Fruit fly (Drosophila melanogaster) whole organism, embryonic: ENCODE results near the gene Rab30.

Source experiments
- CG10209 ChIP-seq: fragments of 200-800 bp; sonication (Bioruptor generic); optimal IDR thresholded peaks from 3 replicates; lab custom pipeline; 2017; ENCODE audit warnings: missing biosample characterization, mild to moderate bottlenecking, missing genetic modification characterization, missing genetic modification reagents
- CG10959 ChIP-seq: fragments of 200-800 bp; sonication (Bioruptor generic); IDR thresholded peaks from 2 replicates; pipeline ENCODE4 v1.3.6; 2022; ENCODE audit warnings: missing biosample characterization, missing genetic modification characterization
- CG11696 ChIP-seq: fragments of 200-800 bp; sonication (Bioruptor generic); IDR thresholded peaks from 2 replicates; pipeline ENCODE4 v1.3.6; 2022; ENCODE audit warnings: missing biosample characterization, missing genetic modification characterization
- CG12391 ChIP-seq: fragments of 200-800 bp; sonication (Bioruptor generic); optimal IDR thresholded peaks from 3 replicates; lab custom pipeline; 2018; ENCODE audit warnings: missing biosample characterization, mild to moderate bottlenecking, missing genetic modification characterization, moderate library complexity
- CG13424 ChIP-seq: fragments of 200-800 bp; sonication (Bioruptor generic); optimal IDR thresholded peaks from 2 replicates; lab custom pipeline; 2019; ENCODE audit warnings: missing biosample characterization, mild to moderate bottlenecking, missing genetic modification characterization, moderate library complexity
- CG14050 ChIP-seq: fragments of 200-800 bp; sonication (Bioruptor generic); IDR thresholded peaks from 3 replicates; pipeline ENCODE4 v1.3.6; 2022; ENCODE audit warnings: missing biosample characterization, missing genetic modification characterization
- CG14667 ChIP-seq: fragments of 200-800 bp; sonication (Bioruptor generic); IDR thresholded peaks from 2 replicates; pipeline ENCODE4 v1.3.6; 2022; ENCODE audit warnings: missing biosample characterization, missing genetic modification characterization
- CG1603 ChIP-seq: fragments of 200-800 bp; sonication (Bioruptor generic); optimal IDR thresholded peaks from 2 replicates; lab custom pipeline; 2019; ENCODE audit warnings: missing biosample characterization, mild to moderate bottlenecking, missing genetic modification characterization, moderate library complexity
- CG17328 ChIP-seq: fragments of 200-800 bp; sonication (Bioruptor generic); IDR thresholded peaks from 2 replicates; pipeline ENCODE4 v1.3.6; 2022; ENCODE audit warnings: missing biosample characterization, missing genetic modification characterization
- CG17361 ChIP-seq: fragments of 200-800 bp; sonication (Bioruptor generic); IDR thresholded peaks from 3 replicates; pipeline ENCODE4 v1.3.6; 2022; ENCODE audit warnings: missing biosample characterization, missing genetic modification characterization
- CG4707 ChIP-seq: fragments of 200-800 bp; sonication (Bioruptor generic); optimal IDR thresholded peaks from 2 replicates; lab custom pipeline; 2018; ENCODE audit warnings: missing biosample characterization, mild to moderate bottlenecking, missing genetic modification characterization, moderate library complexity
- CG6689 ChIP-seq: fragments of 200-800 bp; sonication (Bioruptor generic); IDR thresholded peaks from 2 replicates; pipeline ENCODE4 v1.3.6; 2022; ENCODE audit warnings: missing biosample characterization, missing genetic modification characterization
- CG6813 ChIP-seq: fragments of 200-800 bp; sonication (Bioruptor generic); optimal IDR thresholded peaks from 2 replicates; lab custom pipeline; 2017; ENCODE audit warnings: missing biosample characterization, missing genetic modification characterization, mild to moderate bottlenecking, moderate library complexity, missing genetic modification reagents
- CG7928 ChIP-seq: fragments of 200-800 bp; sonication (Bioruptor generic); optimal IDR thresholded peaks from 2 replicates; lab custom pipeline; 2017; ENCODE audit warnings: missing biosample characterization, mild to moderate bottlenecking, missing genetic modification characterization
- CG8388 ChIP-seq: fragments of 200-800 bp; sonication (Bioruptor generic); optimal IDR thresholded peaks from 2 replicates; lab custom pipeline; 2019; ENCODE audit warnings: missing biosample characterization, mild to moderate bottlenecking, missing genetic modification characterization, moderate library complexity
- Chrac-16 ChIP-seq: fragments of 200-800 bp; sonication (Bioruptor generic); optimal IDR thresholded peaks from 3 replicates; lab custom pipeline; 2016; ENCODE audit warnings: missing biosample characterization, missing genetic modification characterization
- Deaf1 ChIP-seq: fragments of 200-800 bp; optimal IDR thresholded peaks from 3 replicates; lab custom pipeline; 2019; ENCODE audit warnings: missing biosample characterization, mild to moderate bottlenecking, missing genetic modification characterization, moderate library complexity
- E2f1 ChIP-seq: fragments of 200-800 bp; sonication (Bioruptor generic); IDR thresholded peaks from 2 replicates; pipeline ENCODE4 v1.3.6; 2022; ENCODE audit warnings: missing biosample characterization, missing genetic modification characterization
- Fer2 ChIP-seq: fragments of 200-800 bp; sonication (Bioruptor generic); optimal IDR thresholded peaks from 2 replicates; lab custom pipeline; 2018; ENCODE audit warnings: missing biosample characterization, mild to moderate bottlenecking, missing genetic modification characterization, moderate library complexity
- Fer3 ChIP-seq: fragments of 200-800 bp; sonication (Bioruptor generic); optimal IDR thresholded peaks from 2 replicates; lab custom pipeline; 2018; ENCODE audit warnings: missing biosample characterization, mild to moderate bottlenecking, missing genetic modification characterization, moderate library complexity
- GATAe ChIP-seq: fragments of 200-800 bp; sonication (Bioruptor generic); conservative IDR thresholded peaks from 2 replicates; pipeline ENCODE4 v1.3.6; 2022; ENCODE audit warnings: missing biosample characterization, missing genetic modification characterization
- Hand ChIP-seq: fragments of 200-800 bp; sonication (Bioruptor generic); optimal IDR thresholded peaks from 2 replicates; lab custom pipeline; 2017; ENCODE audit warnings: mild to moderate bottlenecking, missing biosample characterization, missing genetic modification reagents, missing genetic modification characterization
- Hr3 ChIP-seq: fragments of 200-800 bp; sonication (Bioruptor generic); optimal IDR thresholded peaks from 3 replicates; lab custom pipeline; 2016; ENCODE audit warnings: missing biosample characterization, missing genetic modification characterization
- Lpt ChIP-seq: fragments of >200 bp; optimal IDR thresholded peaks from 2 replicates; lab custom pipeline; 2018; ENCODE audit warnings: missing biosample characterization, missing genetic modification characterization
- NC2α ChIP-seq: fragments of 200-800 bp; sonication (Bioruptor generic); optimal IDR thresholded peaks from 2 replicates; lab custom pipeline; 2016; ENCODE audit warnings: missing biosample characterization, missing genetic modification characterization
- Nf-YB ChIP-seq: fragments of 200-800 bp; sonication (Bioruptor generic); optimal IDR thresholded peaks from 3 replicates; lab custom pipeline; 2019; ENCODE audit warnings: missing biosample characterization, mild to moderate bottlenecking, missing genetic modification characterization, moderate library complexity
- PHDP ChIP-seq: fragments of 200-800 bp; sonication (Bioruptor generic); optimal IDR thresholded peaks from 3 replicates; lab custom pipeline; 2018; ENCODE audit warnings: missing biosample characterization, mild to moderate bottlenecking, missing genetic modification characterization, moderate library complexity
- Xbp1 ChIP-seq: fragments of 200-800 bp; sonication (Bioruptor generic); optimal IDR thresholded peaks from 3 replicates; lab custom pipeline; 2016; ENCODE audit warnings: missing biosample characterization, mild to moderate bottlenecking, missing genetic modification characterization
- ab ChIP-seq: fragments of 200-800 bp; sonication (Bioruptor generic); optimal IDR thresholded peaks from 2 replicates; lab custom pipeline; 2016; ENCODE audit warnings: missing biosample characterization, missing genetic modification characterization
- ase ChIP-seq: fragments of 200-800 bp; sonication (Bioruptor generic); IDR thresholded peaks from 3 replicates; pipeline ENCODE4 v1.3.6; 2022; ENCODE audit warnings: missing biosample characterization, missing genetic modification characterization
- ash1 ChIP-seq: fragments of 200-800 bp; sonication (Bioruptor generic); optimal IDR thresholded peaks from 2 replicates; lab custom pipeline; 2018; ENCODE audit warnings: missing biosample characterization, mild to moderate bottlenecking, missing genetic modification characterization
- bbx ChIP-seq: fragments of 200-800 bp; sonication (Bioruptor generic); IDR thresholded peaks from 2 replicates; pipeline ENCODE4 v1.3.6; 2022; ENCODE audit warnings: missing biosample characterization, missing genetic modification characterization; ENCODE audit not compliant: partially characterized antibody
- caup ChIP-seq: fragments of 200-800 bp; sonication (Bioruptor generic); optimal IDR thresholded peaks from 3 replicates; lab custom pipeline; 2017; ENCODE audit warnings: missing biosample characterization, mild to moderate bottlenecking, missing genetic modification characterization, moderate library complexity; ENCODE audit not compliant: severe bottlenecking
- cg ChIP-seq: fragments of 200-800 bp; sonication (Bioruptor generic); optimal IDR thresholded peaks from 3 replicates; lab custom pipeline; 2019; ENCODE audit warnings: missing biosample characterization, mild to moderate bottlenecking, missing genetic modification characterization, moderate library complexity
- disco-r ChIP-seq: fragments of 200-800 bp; sonication (Bioruptor generic); optimal IDR thresholded peaks from 2 replicates; lab custom pipeline; 2016; ENCODE audit warnings: missing biosample characterization, missing genetic modification characterization
- grn ChIP-seq: fragments of 200-800 bp; sonication (Bioruptor generic); optimal IDR thresholded peaks from 3 replicates; lab custom pipeline; 2017; ENCODE audit warnings: missing biosample characterization, missing genetic modification characterization
- insv ChIP-seq, 2 experiments: fragments of 200-800 bp; sonication (Bioruptor generic); optimal IDR thresholded peaks; 3 replicates each; lab custom pipeline; 2016 to 2018; ENCODE audit warnings: missing biosample characterization in 2 of 2, missing genetic modification characterization in 2 of 2
- kay ChIP-seq: fragments of 200-800 bp; sonication (Bioruptor generic); optimal IDR thresholded peaks from 2 replicates; lab custom pipeline; 2016; ENCODE audit warnings: missing biosample characterization, missing genetic modification characterization
- lola ChIP-seq, 3 experiments: fragments of >200 bp in 2 of 3; fragments of 200-800 bp in 1 of 3; sonication (Bioruptor generic) in 1 of 3; optimal IDR thresholded peaks; 2 replicates each; lab custom pipeline; 2017 to 2019; ENCODE audit warnings: missing biosample characterization in 3 of 3, missing genetic modification characterization in 3 of 3, mild to moderate bottlenecking in 1 of 3, moderate library complexity in 1 of 3
- maf-S ChIP-seq: fragments of 200-800 bp; sonication (Bioruptor generic); optimal IDR thresholded peaks from 2 replicates; lab custom pipeline; 2016; ENCODE audit warnings: missing biosample characterization, missing genetic modification characterization
- mirr ChIP-seq: fragments of 200-800 bp; sonication (Bioruptor generic); optimal IDR thresholded peaks from 3 replicates; lab custom pipeline; 2018; ENCODE audit warnings: missing biosample characterization, mild to moderate bottlenecking, missing genetic modification characterization
- org-1 ChIP-seq: fragments of 200-800 bp; sonication (Bioruptor generic); optimal IDR thresholded peaks from 2 replicates; lab custom pipeline; 2017; ENCODE audit warnings: missing biosample characterization, missing genetic modification characterization
- sna ChIP-seq: fragments of 200-800 bp; sonication (Bioruptor generic); IDR thresholded peaks from 2 replicates; pipeline ENCODE4 v1.3.6; 2022; ENCODE audit warnings: missing biosample characterization, missing genetic modification characterization; ENCODE audit not compliant: partially characterized antibody
- sr ChIP-seq: fragments of 200-800 bp; sonication (Bioruptor generic); IDR thresholded peaks from 3 replicates; pipeline ENCODE4 v1.3.6; 2022; ENCODE audit warnings: missing biosample characterization, missing genetic modification characterization
- stc ChIP-seq: fragments of 200-800 bp; sonication (Bioruptor generic); IDR thresholded peaks from 2 replicates; pipeline ENCODE4 v1.3.6; 2022; ENCODE audit warnings: missing biosample characterization, missing genetic modification characterization
- sug ChIP-seq: fragments of 200-800 bp; optimal IDR thresholded peaks from 2 replicates; lab custom pipeline; 2019; ENCODE audit warnings: missing biosample characterization, mild to moderate bottlenecking, missing genetic modification characterization, moderate library complexity
- ttk ChIP-seq: fragments of 200-800 bp; sonication (Bioruptor generic); IDR thresholded peaks from 2 replicates; pipeline ENCODE4 v2.1.2; 2022; ENCODE audit warnings: missing biosample characterization, missing genetic modification characterization
- twi ChIP-seq: fragments of 200-800 bp; optimal IDR thresholded peaks from 2 replicates; lab custom pipeline; 2019; ENCODE audit warnings: missing biosample characterization, mild to moderate bottlenecking, missing genetic modification characterization, moderate library complexity
- wor ChIP-seq: fragments of 200-800 bp; sonication (Bioruptor generic); IDR thresholded peaks from 2 replicates; pipeline ENCODE4 v1.3.6; 2022; ENCODE audit warnings: missing biosample characterization, missing genetic modification characterization

The Rab30 gene

dm6 chr2L:7056189-7056926, 24.0 kb upstream of the Rab30 start, which contains the start of gene Mnn1 (continued):
- TF ChIP-seq Hr3 (GFP tag; lab: Kevin White, UChicago) (no peak), CG10209 (peak; percentile 33), CG13424 (tag; lab: Kevin White, UChicago) (peak; percentile 24), sr (no peak), Lpt (GFP tag; lab: Kevin White, UChicago) (no peak), caup (GFP tag; lab: Kevin White, UChicago) (peak; percentile 63), CG17328 (no peak), ab (GFP tag; lab: Kevin White, UChicago) (no peak), Xbp1 (GFP tag; lab: Kevin White, UChicago) (peak; percentile 50), insv (GFP tag; optimal IDR thresholded peaks at IDR 0.05; lab: Kevin White, UChicago) (peak in 1 of 2 experiments; percentile 60), CG4707 (GFP tag; lab: Kevin White, UChicago) (no peak), CG12391 (tag; lab: Kevin White, UChicago) (peak; percentile 21), sug (tag; lab: Kevin White, UChicago) (peak; percentile 79), lola (GFP tag; optimal IDR thresholded peaks at IDR 0.05; lab: Kevin White, UChicago) (no peak), ttk (no peak), cg (GFP tag; lab: Kevin White, UChicago) (peak; percentile 77), CG17361 (GFP tag; lab: Robert Waterston, UW) (no peak), CG1603 (tag; lab: Kevin White, UChicago) (peak; percentile 89), CG7928 (GFP tag; lab: Kevin White, UChicago) (no peak), GATAe (GFP tag; lab: Robert Waterston, UW) (no peak), mirr (GFP tag; lab: Kevin White, UChicago) (no peak), E2f1 (GFP tag; lab: Robert Waterston, UW) (0 out of 2 replicates have a peak, but pooled peaks have one; percentile 15), CG6813 (GFP tag; lab: Kevin White, UChicago) (no peak), CG10959 (GFP tag; lab: Robert Waterston, UW) (no peak), twi (tag; lab: Kevin White, UChicago) (no peak), CG14667 (GFP tag; lab: Robert Waterston, UW) (no peak), disco-r (GFP tag; lab: Kevin White, UChicago) (no peak), sna (GFP tag; lab: Robert Waterston, UW) (peak; percentile 47; the same call in 1 of the 2 replicates), CG14050 (GFP tag; lab: Robert Waterston, UW) (no peak), CG6689 (no peak), NC2α (GFP tag; lab: Kevin White, UChicago) (peak; percentile 39), bbx (peak; percentile 52; the same call in 1 of the 2 replicates), Nf-YB (GFP tag; lab: Kevin White, UChicago) (peak; percentile 25), Fer2 (no peak), CG11696 (GFP tag; lab: Robert Waterston, UW) (no peak), wor (GFP tag; lab: Robert Waterston, UW) (no peak), grn (GFP tag; lab: Kevin White, UChicago) (no peak), Fer3 (tag; lab: Kevin White, UChicago) (peak; percentile 39), Hand (no peak), kay (GFP tag; lab: Kevin White, UChicago) (no peak), ash1 (no peak), org-1 (GFP tag; lab: Kevin White, UChicago) (no peak), Chrac-16 (peak; percentile 23), stc (no peak), maf-S (GFP tag; lab: Kevin White, UChicago) (peak; percentile 14), PHDP (tag; lab: Kevin White, UChicago) (no peak), ase (GFP tag; lab: Robert Waterston, UW) (no peak), Deaf1 (tag; lab: Kevin White, UChicago) (no peak), CG8388 (GFP tag; lab: Kevin White, UChicago) (no peak)
